Worm (Caenorhabditis elegans): ENCODE results near the gene W09D6.4.
A peak's percentile ranks its signal among the peaks of the same experiment; 100 is the strongest.

The W09D6.4 gene

ce11 chrIII:11119176-11119853, 39.8 kb downstream of the W09D6.4 start, which contains the start of the genes sup-35 and Y48A6C.4:
TSS of gene sup-35 (minus strand) at chrIII:11119226.
TSS of gene Y48A6C.4 (plus strand) at chrIII:11119803.
- TF ChIP-seq egl-27 (tag; optimal IDR thresholded peaks at IDR 0.05) = no peak
- no peak for TF ChIP-seq zag-1 (tag; optimal IDR thresholded peaks at IDR 0.05)
- TF ChIP-seq fkh-10 (GFP tag; optimal IDR thresholded peaks at IDR 0.05) = peak; percentile 21
- no peak for TF ChIP-seq ama-1 (optimal IDR thresholded peaks at IDR 0.05)
- TF ChIP-seq nhr-28 (tag; optimal IDR thresholded peaks at IDR 0.05) = no peak
- TF ChIP-seq nhr-77 (tag; optimal IDR thresholded peaks at IDR 0.05) = no peak
- no peak for TF ChIP-seq eor-1 (tag; optimal IDR thresholded peaks at IDR 0.05)
- peak; percentile 43 for TF ChIP-seq ceh-28 (tag; optimal IDR thresholded peaks at IDR 0.05)
- peak; percentile 62 for TF ChIP-seq R02D3.7 (tag; optimal IDR thresholded peaks at IDR 0.05)
- no peak for TF ChIP-seq daf-12 (tag; optimal IDR thresholded peaks at IDR 0.05)
- no peak for TF ChIP-seq ztf-11 (tag; optimal IDR thresholded peaks at IDR 0.05)
- TF ChIP-seq nfya-1 (tag; optimal IDR thresholded peaks at IDR 0.05; ENCODE audit: insufficient read depth) = peak; percentile 85
- TF ChIP-seq ZK546.5 (tag; optimal IDR thresholded peaks at IDR 0.05) = no peak
- no peak for TF ChIP-seq aly-2 (tag; optimal IDR thresholded peaks at IDR 0.05)
- TF ChIP-seq nhr-23 (tag; optimal IDR thresholded peaks at IDR 0.05) = peak; percentile 68
- TF ChIP-seq jun-1 (tag; optimal IDR thresholded peaks at IDR 0.05) = peak; percentile 15
- TF ChIP-seq nhr-25 (tag; optimal IDR thresholded peaks at IDR 0.05) = peak; percentile 72
- no peak for TF ChIP-seq unc-62 (GFP tag; optimal IDR thresholded peaks at IDR 0.05)
- no peak for TF ChIP-seq mml-1 (tag; optimal IDR thresholded peaks at IDR 0.05)
- peak; percentile 64 for TF ChIP-seq nhr-43 (tag; optimal IDR thresholded peaks at IDR 0.05; ENCODE audit: poor library complexity, severe bottlenecking)
- peak; percentile 64 for TF ChIP-seq pqm-1 (tag; optimal IDR thresholded peaks at IDR 0.05)
- peak; percentile 38 for TF ChIP-seq egl-5 (tag; optimal IDR thresholded peaks at IDR 0.05)
- peak; percentile 83 for TF ChIP-seq snpc-4 (tag; optimal IDR thresholded peaks at IDR 0.05)
- peak; percentile 96 for TF ChIP-seq lin-15B (tag; optimal IDR thresholded peaks at IDR 0.05)
- TF ChIP-seq elt-3 (tag; optimal IDR thresholded peaks at IDR 0.05) = no peak
- TF ChIP-seq unc-39 (tag; optimal IDR thresholded peaks at IDR 0.05) = no peak
- TF ChIP-seq mdl-1 (tag; optimal IDR thresholded peaks at IDR 0.05) = no peak
- no peak for TF ChIP-seq nhr-76 (tag; optimal IDR thresholded peaks at IDR 0.05)
- TF ChIP-seq sea-2 (GFP tag; optimal IDR thresholded peaks at IDR 0.05) = no peak
- TF ChIP-seq tbx-2 (tag; optimal IDR thresholded peaks at IDR 0.05) = no peak
- TF ChIP-seq lsy-12 (tag; optimal IDR thresholded peaks at IDR 0.05) = no peak
- TF ChIP-seq ztf-4 (tag; optimal IDR thresholded peaks at IDR 0.05) = no peak
- no peak for TF ChIP-seq nhr-237 (tag; optimal IDR thresholded peaks at IDR 0.05)
- TF ChIP-seq nhr-11 (tag; optimal IDR thresholded peaks at IDR 0.05) = no peak
- TF ChIP-seq fos-1 (tag; optimal IDR thresholded peaks at IDR 0.05) = no peak
- no peak for TF ChIP-seq fkh-2 (tag; optimal IDR thresholded peaks at IDR 0.05)
- TF ChIP-seq ceh-82 (tag; optimal IDR thresholded peaks at IDR 0.05) = no peak
- no peak for TF ChIP-seq ceh-16 (tag; optimal IDR thresholded peaks at IDR 0.05)
- peak; percentile 81 for TF ChIP-seq pha-4 (tag; optimal IDR thresholded peaks at IDR 0.05)
- no peak for TF ChIP-seq ceh-9 (tag; optimal IDR thresholded peaks at IDR 0.05)
- TF ChIP-seq skn-1 (tag; optimal IDR thresholded peaks at IDR 0.05) = peak; percentile 17
- no peak for TF ChIP-seq lin-39 (tag; optimal IDR thresholded peaks at IDR 0.05)
- TF ChIP-seq nhr-12 (tag; optimal IDR thresholded peaks at IDR 0.05) = no peak
- no peak for TF ChIP-seq nhr-67 (tag; optimal IDR thresholded peaks at IDR 0.05)
- peak; percentile 56 for TF ChIP-seq elt-2 (tag; optimal IDR thresholded peaks at IDR 0.05)
- no peak for TF ChIP-seq elt-1 (tag; optimal IDR thresholded peaks at IDR 0.05)
- TF ChIP-seq hmg-11 (tag; optimal IDR thresholded peaks at IDR 0.05) = peak; percentile 74

Data from whole organism, L3 larva.